Worm (Caenorhabditis elegans) whole organism, L2 larva: ENCODE measurements around the gene ztf-20.

Experiments used
- F13H6.1 ChIP-seq: sonication (generic microtip); optimal IDR thresholded peaks from 2 replicates; lab custom pipeline; 2016; ENCODE audit warnings: missing genetic modification characterization, missing compliant biosample characterization
- R02D3.7 ChIP-seq: fragments of 150-350 bp; optimal IDR thresholded peaks from 2 replicates; lab custom pipeline; 2014; ENCODE audit warnings: missing biosample characterization, missing genetic modification characterization
- aly-2 ChIP-seq: fragments of 150-350 bp; optimal IDR thresholded peaks from 2 replicates; lab custom pipeline; 2014; ENCODE audit warnings: missing biosample characterization, missing genetic modification characterization
- ama-1 ChIP-seq: fragments of 150-350 bp; optimal IDR thresholded peaks from 2 replicates; lab custom pipeline; 2018; ENCODE audit warnings: inconsistent platforms
- crh-2 ChIP-seq: sonication (generic microtip); optimal IDR thresholded peaks from 2 replicates; lab custom pipeline; 2017; ENCODE audit warnings: missing biosample characterization, missing genetic modification characterization
- lin-11 ChIP-seq: fragments of 150-350 bp; sonication (generic microtip); optimal IDR thresholded peaks from 2 replicates; lab custom pipeline; 2014; ENCODE audit warnings: missing biosample characterization, missing genetic modification characterization, inconsistent platforms, mixed read lengths
- nhr-12 ChIP-seq: fragments of 150-350 bp; optimal IDR thresholded peaks from 2 replicates; lab custom pipeline; 2014; ENCODE audit warnings: missing biosample characterization, missing genetic modification characterization
- nhr-23 ChIP-seq: fragments of 150-350 bp; optimal IDR thresholded peaks from 2 replicates; lab custom pipeline; 2014; ENCODE audit warnings: missing biosample characterization, missing genetic modification reagents, missing genetic modification characterization
- nhr-237 ChIP-seq: fragments of 150-350 bp; optimal IDR thresholded peaks from 2 replicates; lab custom pipeline; 2014; ENCODE audit warnings: missing biosample characterization, missing genetic modification characterization
- nhr-6 ChIP-seq: fragments of 150-350 bp; optimal IDR thresholded peaks from 2 replicates; lab custom pipeline; 2014; ENCODE audit warnings: missing biosample characterization, missing genetic modification characterization
- nhr-77 ChIP-seq: fragments of 150-350 bp; optimal IDR thresholded peaks from 2 replicates; lab custom pipeline; 2014; ENCODE audit warnings: missing biosample characterization, missing genetic modification characterization
- skn-1 ChIP-seq: sonication (generic microtip); optimal IDR thresholded peaks from 2 replicates; lab custom pipeline; 2017; ENCODE audit warnings: missing biosample characterization, missing genetic modification characterization

ce11 chrV:18934539-18934938 lies 25.4 kb downstream of the ztf-20 start:
- TF ChIP-seq skn-1 (tag; lab: Kevin White, UChicago) (no peak), nhr-237 (tag; lab: Kevin White, UChicago) (no peak), lin-11 (tag; lab: Kevin White, UChicago) (no peak), F13H6.1 (tag; lab: Kevin White, UChicago) (no peak), crh-2 (tag; lab: Kevin White, UChicago) (no peak), nhr-12 (tag; lab: Kevin White, UChicago) (no peak), nhr-77 (tag; lab: Kevin White, UChicago) (no peak), nhr-6 (no peak), ama-1 (lab: Kevin White, UChicago) (no peak), R02D3.7 (no peak), aly-2 (tag; lab: Kevin White, UChicago) (no peak), nhr-23 (tag; lab: Kevin White, UChicago) (no peak)
